Worm (Caenorhabditis elegans): Measurements from ENCODE around the gene trx-3.

ce11 chrIV:4516478-4516877 lies 29.6 kb downstream of the trx-3 start:
- TF ChIP-seq egl-27 (tag; optimal IDR thresholded peaks at IDR 0.05) (no peak), jun-1 (tag; optimal IDR thresholded peaks at IDR 0.05) (no peak), nhr-237 (tag; optimal IDR thresholded peaks at IDR 0.05) (no peak), mdl-1 (tag; optimal IDR thresholded peaks at IDR 0.05) (no peak), nhr-6 (tag; optimal IDR thresholded peaks at IDR 0.05) (no peak), zag-1 (tag; optimal IDR thresholded peaks at IDR 0.05) (no peak), Y5F2A.4 (GFP tag; optimal IDR thresholded peaks at IDR 0.05) (no peak), ama-1 (optimal IDR thresholded peaks at IDR 0.05) (no peak), nhr-25 (tag; optimal IDR thresholded peaks at IDR 0.05; ENCODE audit: borderline replicate concordance, insufficient read depth) (no peak)
